Worm (Caenorhabditis elegans) whole organism, late embryonic: Measurements from ENCODE around the gene spas-1.

Experiments
- ama-1 ChIP-seq: fragments of 150-350 bp; optimal IDR thresholded peaks from 2 replicates; lab custom pipeline; 2014
- sox-4 ChIP-seq: sonication (generic microtip); optimal IDR thresholded peaks from 2 replicates; lab custom pipeline; 2017; ENCODE audit warnings: mild to moderate bottlenecking, missing genetic modification characterization, inconsistent platforms, missing compliant biosample characterization

DNA sequence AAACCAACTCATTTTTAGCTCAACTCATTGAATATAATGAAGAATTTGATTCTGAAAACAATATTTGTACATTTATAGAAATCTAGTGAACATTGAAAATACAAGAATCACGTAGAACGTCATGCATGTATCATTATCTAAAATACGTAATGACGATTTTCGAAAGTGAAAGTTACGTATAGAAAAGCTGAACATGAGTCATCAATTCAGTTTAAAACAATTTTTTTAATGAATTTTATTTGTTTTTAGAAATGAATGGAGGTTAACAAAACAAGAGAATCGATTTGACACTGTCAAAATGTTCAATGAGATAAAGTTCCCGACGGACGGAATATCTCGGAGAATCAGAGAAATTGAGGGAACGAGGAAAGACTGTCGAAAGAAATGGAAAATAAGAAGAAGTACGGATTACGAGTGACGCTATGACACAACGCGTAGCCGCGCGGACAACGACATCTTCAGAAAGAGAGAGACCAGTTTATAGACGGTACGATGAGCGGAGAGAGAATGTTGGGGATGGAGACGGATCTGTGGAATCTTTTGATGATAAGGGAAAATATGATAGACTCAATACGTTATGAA, 6.2 kb downstream of the spas-1 start, which contains the start of gene ptr-1:
- no peak for TF ChIP-seq sox-4
- TF ChIP-seq ama-1 = no peak
